Worm (Caenorhabditis elegans) whole organism, young adult: Measurements from ENCODE around the gene mrpl-22.
A peak's percentile ranks its signal among the peaks of the same experiment; 100 is the strongest.

ENCODE experiments used
- B0019.2 ChIP-seq: fragments of 200-800 bp; sonication (Bioruptor generic); conservative IDR thresholded peaks from 2 replicates; pipeline ENCODE4 v1.3.6; 2022; ENCODE audit warnings: missing genetic modification reagents, missing genetic modification characterization, missing compliant biosample characterization
- B0035.1 ChIP-seq: sonication (generic microtip); optimal IDR thresholded peaks from 2 replicates; lab custom pipeline; 2016; ENCODE audit warnings: missing genetic modification characterization, mild to moderate bottlenecking, missing compliant biosample characterization, missing genotype, missing genetic modification reagents
- B0261.1 ChIP-seq: sonication (generic microtip); optimal IDR thresholded peaks from 2 replicates; lab custom pipeline; 2016; ENCODE audit warnings: mild to moderate bottlenecking, missing genetic modification characterization, moderate library complexity, missing compliant biosample characterization
- B0336.3 ChIP-seq: fragments of 200-800 bp; sonication (Bioruptor generic); IDR thresholded peaks from 2 replicates; pipeline ENCODE4 v1.3.6; 2022; ENCODE audit warnings: missing genetic modification characterization, missing compliant biosample characterization
- C06A6.2 ChIP-seq: fragments of 200-800 bp; sonication (Bioruptor generic); conservative IDR thresholded peaks from 2 replicates; pipeline ENCODE4 v1.3.6; 2022; ENCODE audit warnings: missing genetic modification characterization, missing compliant biosample characterization
- F22D6.2 ChIP-seq: sonication (generic microtip); optimal IDR thresholded peaks from 2 replicates; lab custom pipeline; 2016; ENCODE audit warnings: mild to moderate bottlenecking, missing genetic modification characterization, missing compliant biosample characterization
- F33H1.4 ChIP-seq: fragments of 200-800 bp; sonication (Bioruptor generic); IDR thresholded peaks from 2 replicates; pipeline ENCODE4 v1.3.6; 2022; ENCODE audit warnings: missing genetic modification reagents, missing genetic modification characterization, missing compliant biosample characterization
- Y53G8AR.9 ChIP-seq: fragments of 200-800 bp; sonication (Bioruptor generic); conservative IDR thresholded peaks from 2 replicates; pipeline ENCODE4 v1.3.6; 2022; ENCODE audit warnings: missing genetic modification reagents, missing genetic modification characterization, missing compliant biosample characterization
- Y95B8A.8 ChIP-seq: fragments of 200-800 bp; sonication (Bioruptor generic); IDR thresholded peaks from 2 replicates; pipeline ENCODE4 v1.3.6; 2022; ENCODE audit warnings: missing genetic modification reagents, missing genetic modification characterization, missing compliant biosample characterization
- ZK185.1 ChIP-seq: sonication (generic microtip); optimal IDR thresholded peaks from 2 replicates; lab custom pipeline; 2016; ENCODE audit warnings: mild to moderate bottlenecking, missing genetic modification characterization, missing compliant biosample characterization; ENCODE audit not compliant: poor library complexity, severe bottlenecking
- akir-1 ChIP-seq: fragments of 200-800 bp; sonication (Bioruptor generic); optimal IDR thresholded peaks from 2 replicates; lab custom pipeline; 2018; ENCODE audit warnings: mild to moderate bottlenecking, missing genetic modification characterization, moderate library complexity, missing compliant biosample characterization
- aptf-2 ChIP-seq: fragments of 200-800 bp; sonication (Bioruptor generic); conservative IDR thresholded peaks from 2 replicates; pipeline ENCODE4 v1.3.6; 2022; ENCODE audit warnings: missing genetic modification reagents, missing genetic modification characterization, missing compliant biosample characterization
- bed-1 ChIP-seq: fragments of 200-800 bp; sonication (Bioruptor generic); IDR thresholded peaks from 2 replicates; pipeline ENCODE4 v1.3.6; 2022; ENCODE audit warnings: missing genetic modification reagents, missing genetic modification characterization, missing compliant biosample characterization
- ceh-91 ChIP-seq: fragments of 200-800 bp; sonication (Bioruptor generic); IDR thresholded peaks from 2 replicates; pipeline ENCODE4 v1.3.6; 2022; ENCODE audit warnings: missing genetic modification reagents, missing genetic modification characterization, missing compliant biosample characterization
- dox-1 ChIP-seq: fragments of 200-800 bp; sonication (Bioruptor generic); IDR thresholded peaks from 2 replicates; pipeline ENCODE4 v1.3.6; 2022; ENCODE audit warnings: missing genetic modification reagents, missing genetic modification characterization, missing compliant biosample characterization
- dpl-1 ChIP-seq: fragments of 150-350 bp; optimal IDR thresholded peaks from 2 replicates; lab custom pipeline; 2014; ENCODE audit warnings: missing biosample characterization, missing genetic modification reagents, missing genetic modification characterization
- efl-1 ChIP-seq: fragments of 150-350 bp; optimal IDR thresholded peaks from 2 replicates; lab custom pipeline; 2014; ENCODE audit warnings: missing biosample characterization, missing genetic modification reagents, missing genetic modification characterization
- egrh-3 ChIP-seq: fragments of 200-800 bp; sonication (Bioruptor generic); IDR thresholded peaks from 2 replicates; pipeline ENCODE4 v1.3.6; 2022; ENCODE audit warnings: missing genetic modification reagents, missing genetic modification characterization, missing compliant biosample characterization
- ekl-4 ChIP-seq: fragments of 200-800 bp; sonication (Bioruptor generic); IDR thresholded peaks from 2 replicates; pipeline ENCODE4 v1.3.6; 2022; ENCODE audit warnings: missing genetic modification reagents, missing genetic modification characterization, missing compliant biosample characterization
- ets-4 ChIP-seq: fragments of 200-800 bp; sonication (Bioruptor generic); optimal IDR thresholded peaks from 2 replicates; lab custom pipeline; 2018; ENCODE audit warnings: mild to moderate bottlenecking, missing genetic modification characterization, missing compliant biosample characterization
- fkh-3 ChIP-seq: sonication (generic microtip); optimal IDR thresholded peaks from 2 replicates; lab custom pipeline; 2016; ENCODE audit warnings: mild to moderate bottlenecking, missing genetic modification characterization, missing compliant biosample characterization
- hlh-12 ChIP-seq: sonication (generic microtip); optimal IDR thresholded peaks from 2 replicates; lab custom pipeline; 2016; ENCODE audit warnings: missing genetic modification characterization, missing compliant biosample characterization
- hlh-26 ChIP-seq: fragments of 200-800 bp; sonication (Bioruptor generic); conservative IDR thresholded peaks from 2 replicates; pipeline ENCODE4 v1.3.6; 2022; ENCODE audit warnings: missing genetic modification reagents, missing genetic modification characterization, missing compliant biosample characterization
- hmg-20 ChIP-seq: fragments of 200-800 bp; sonication (Bioruptor generic); IDR thresholded peaks from 2 replicates; pipeline ENCODE4 v1.3.6; 2022; ENCODE audit warnings: missing genetic modification reagents, missing genetic modification characterization, missing compliant biosample characterization
- let-526 ChIP-seq: fragments of 200-800 bp; sonication (Bioruptor generic); IDR thresholded peaks from 2 replicates; pipeline ENCODE4 v1.3.6; 2022; ENCODE audit warnings: missing genetic modification reagents, missing genetic modification characterization, missing compliant biosample characterization
- lin-26 ChIP-seq: fragments of 200-800 bp; sonication (Bioruptor generic); IDR thresholded peaks from 2 replicates; pipeline ENCODE4 v1.3.6; 2022; ENCODE audit warnings: missing genetic modification reagents, missing genetic modification characterization, missing compliant biosample characterization
- lin-40 ChIP-seq: sonication (generic microtip); optimal IDR thresholded peaks from 2 replicates; lab custom pipeline; 2016; ENCODE audit warnings: missing genetic modification characterization, mild to moderate bottlenecking, missing compliant biosample characterization, missing genotype, missing genetic modification reagents
- madf-10 ChIP-seq: sonication (generic microtip); optimal IDR thresholded peaks from 2 replicates; lab custom pipeline; 2016; ENCODE audit warnings: mild to moderate bottlenecking, missing genetic modification characterization, missing compliant biosample characterization
- madf-8 ChIP-seq: fragments of 200-800 bp; sonication (Bioruptor generic); conservative IDR thresholded peaks from 2 replicates; pipeline ENCODE4 v1.3.6; 2022; ENCODE audit warnings: missing genetic modification reagents, missing genetic modification characterization, missing compliant biosample characterization
- mcd-1 ChIP-seq: fragments of 200-800 bp; sonication (Bioruptor generic); IDR thresholded peaks from 2 replicates; pipeline ENCODE4 v1.3.6; 2022; ENCODE audit warnings: missing genetic modification reagents, missing genetic modification characterization, missing compliant biosample characterization
- nfya-1 ChIP-seq: sonication (generic microtip); optimal IDR thresholded peaks from 2 replicates; lab custom pipeline; 2017; ENCODE audit warnings: antibody characterized with exemption, missing compliant biosample characterization, missing genetic modification characterization, borderline replicate concordance; ENCODE audit not compliant: insufficient read depth
- nhr-80 ChIP-seq: sonication (generic microtip); optimal IDR thresholded peaks from 2 replicates; lab custom pipeline; 2016; ENCODE audit warnings: missing genetic modification characterization, missing compliant biosample characterization
- nhr-90 ChIP-seq: sonication (generic microtip); optimal IDR thresholded peaks from 2 replicates; lab custom pipeline; 2016; ENCODE audit warnings: missing genotype, mild to moderate bottlenecking, missing genetic modification characterization, missing compliant biosample characterization
- rpc-1 ChIP-seq, 2 experiments: fragments of 150-350 bp in 1 of 2; sonication (generic microtip) in 1 of 2; optimal IDR thresholded peaks; 2 replicates each; lab custom pipeline; 2014 to 2018; ENCODE audit warnings: missing biosample characterization in 1 of 2, missing genetic modification characterization in 1 of 2, missing genetic modification reagents in 1 of 2, missing genotype in 1 of 2
- sdz-38 ChIP-seq: sonication (generic microtip); optimal IDR thresholded peaks from 2 replicates; lab custom pipeline; 2016; ENCODE audit warnings: missing genotype, missing genetic modification characterization, missing compliant biosample characterization
- sptf-2 ChIP-seq: fragments of 200-800 bp; sonication (Bioruptor generic); optimal IDR thresholded peaks from 2 replicates; lab custom pipeline; 2018; ENCODE audit warnings: mild to moderate bottlenecking, missing genetic modification characterization, missing compliant biosample characterization
- zim-3 ChIP-seq: sonication (generic microtip); optimal IDR thresholded peaks from 2 replicates; lab custom pipeline; 2017; ENCODE audit warnings: mild to moderate bottlenecking, missing genetic modification characterization, moderate library complexity, missing compliant biosample characterization
- ztf-26 ChIP-seq: sonication (generic microtip); optimal IDR thresholded peaks from 2 replicates; lab custom pipeline; 2017; ENCODE audit warnings: missing genetic modification characterization, missing compliant biosample characterization
- ztf-6 ChIP-seq: fragments of 200-800 bp; sonication (Bioruptor generic); IDR thresholded peaks from 2 replicates; pipeline ENCODE4 v1.3.6; 2022; ENCODE audit warnings: missing genetic modification reagents, missing genetic modification characterization, missing compliant biosample characterization

Gene mrpl-22

ce11 chrIII:10634034-10634433 lies 18.8 kb downstream of the mrpl-22 start (continued):
- TF ChIP-seq hlh-26 (GFP tag; lab: Robert Waterston, UW), result no peak
- no peak for TF ChIP-seq fkh-3 (tag; lab: Kevin White, UChicago)
- TF ChIP-seq let-526 (GFP tag; lab: Robert Waterston, UW), result no peak
- TF ChIP-seq mcd-1 (GFP tag; lab: Robert Waterston, UW), result peak; percentile 82
- no peak for TF ChIP-seq zim-3 (tag; lab: Kevin White, UChicago)
- no peak for TF ChIP-seq akir-1 (GFP tag; lab: Kevin White, UChicago)
- no peak for TF ChIP-seq B0261.1 (tag; lab: Kevin White, UChicago)
- 0 out of 2 replicates have a peak, but pooled peaks have one; percentile 31 for TF ChIP-seq lin-26
- TF ChIP-seq madf-8 (GFP tag; lab: Robert Waterston, UW), result no peak
- no peak for TF ChIP-seq Y95B8A.8 (GFP tag; lab: Robert Waterston, UW)
- TF ChIP-seq hlh-12, result no peak
- TF ChIP-seq aptf-2 (GFP tag; lab: Robert Waterston, UW), result no peak
- TF ChIP-seq B0019.2, result no peak
- no peak for TF ChIP-seq ztf-6
- TF ChIP-seq efl-1, result no peak
- no peak for TF ChIP-seq hmg-20 (GFP tag; lab: Robert Waterston, UW)
- no peak for TF ChIP-seq dpl-1
- peak; percentile 69; the same call in 1 of the 2 replicates for TF ChIP-seq B0336.3
- peak; percentile 35 for TF ChIP-seq madf-10 (tag; lab: Kevin White, UChicago)
- TF ChIP-seq lin-40, result peak; percentile 67
- peak; percentile 39 for TF ChIP-seq sptf-2 (GFP tag; lab: Kevin White, UChicago)
- TF ChIP-seq nhr-80 (tag; lab: Kevin White, UChicago), result peak; percentile 71
- TF ChIP-seq F22D6.2 (tag; lab: Kevin White, UChicago), result no peak
- no peak for TF ChIP-seq ceh-91 (GFP tag; lab: Robert Waterston, UW)
- no peak for TF ChIP-seq bed-1 (GFP tag; lab: Robert Waterston, UW)
- peak; percentile 99 for TF ChIP-seq egrh-3 (GFP tag; lab: Robert Waterston, UW)
- TF ChIP-seq F33H1.4, result no peak
- TF ChIP-seq C06A6.2 (GFP tag; lab: Robert Waterston, UW), result peak; percentile 49
- TF ChIP-seq dox-1 (GFP tag; lab: Robert Waterston, UW), result peak; percentile 76
- TF ChIP-seq ZK185.1 (tag; lab: Kevin White, UChicago), result no peak

ce11 chrIII:10634576-10634975 lies 19.3 kb downstream of the mrpl-22 start:
- TF ChIP-seq ets-4, result no peak
- no peak for TF ChIP-seq dpl-1
- TF ChIP-seq ekl-4 (GFP tag; lab: Robert Waterston, UW), result no peak
- TF ChIP-seq nfya-1, result no peak
- no peak for TF ChIP-seq sdz-38
- TF ChIP-seq B0035.1, result no peak
- no peak for TF ChIP-seq nhr-90 (tag; lab: Kevin White, UChicago)
- no peak for TF ChIP-seq bed-1 (GFP tag; lab: Robert Waterston, UW)
- no peak for TF ChIP-seq ztf-26
- no peak for TF ChIP-seq rpc-1 (optimal IDR thresholded peaks at IDR 0.05; lab: Kevin White, UChicago)
- TF ChIP-seq rpc-1 (tag; optimal IDR thresholded peaks at IDR 0.05; lab: Kevin White, UChicago), result no peak
- no peak for TF ChIP-seq Y53G8AR.9 (GFP tag; lab: Robert Waterston, UW)
